Worm (Caenorhabditis elegans) whole organism, L3 larva: ENCODE data around the gene K02E7.4.

ENCODE experiments used
- ama-1 ChIP-seq: fragments of 150-350 bp; optimal IDR thresholded peaks from 2 replicates; lab custom pipeline; 2018
- lin-39 ChIP-seq: fragments of 150-350 bp; optimal IDR thresholded peaks from 2 replicates; lab custom pipeline; 2018; ENCODE audit warnings: missing biosample characterization, missing genetic modification reagents, missing genetic modification characterization

DNA sequence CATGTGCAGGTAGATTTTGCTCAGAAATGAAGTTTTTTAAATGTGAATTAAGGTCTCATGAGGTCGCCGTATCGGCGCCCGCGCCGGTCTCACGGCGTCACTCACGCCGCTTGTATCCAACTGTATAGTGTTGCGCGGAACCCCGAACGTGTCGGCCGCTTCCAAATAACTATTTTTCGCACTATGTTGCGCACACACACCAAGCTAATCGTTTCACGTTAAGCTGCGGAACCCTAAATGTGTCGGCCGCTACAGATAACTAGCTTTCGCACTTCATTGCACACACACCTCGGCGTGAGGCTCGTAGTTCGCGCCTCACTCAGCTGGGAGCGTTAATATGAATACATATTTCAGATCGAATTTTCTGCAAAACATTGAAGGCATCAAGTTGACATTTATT is 25.3 kb upstream of the K02E7.4 start:
- TF ChIP-seq ama-1 (lab: Kevin White, UChicago) (no peak), lin-39 (no peak)
